Worm (Caenorhabditis elegans) whole organism, L2 larva: Measurements from ENCODE around the gene mct-6.

Source experiments
- ceh-82 ChIP-seq: fragments of 150-350 bp; optimal IDR thresholded peaks from 2 replicates; lab custom pipeline; 2014; ENCODE audit warnings: missing biosample characterization, missing genetic modification characterization
- egl-27 ChIP-seq: sonication (generic microtip); optimal IDR thresholded peaks from 3 replicates; lab custom pipeline; 2017; ENCODE audit warnings: missing biosample characterization, missing genetic modification reagents, missing genetic modification characterization
- elt-3 ChIP-seq: sonication (generic microtip); optimal IDR thresholded peaks from 2 replicates; lab custom pipeline; 2017; ENCODE audit warnings: missing biosample characterization, missing genetic modification characterization
- lin-39 ChIP-seq: fragments of 150-350 bp; optimal IDR thresholded peaks from 2 replicates; lab custom pipeline; 2014; ENCODE audit warnings: missing biosample characterization, missing genetic modification reagents, missing genetic modification characterization
- lsy-2 ChIP-seq, 2 experiments: fragments of 150-350 bp in 1 of 2; sonication (generic microtip) in 1 of 2; optimal IDR thresholded peaks; 2 replicates each; lab custom pipeline; 2014 to 2017; ENCODE audit warnings: missing biosample characterization in 2 of 2, missing genetic modification characterization in 2 of 2
- nhr-12 ChIP-seq: fragments of 150-350 bp; optimal IDR thresholded peaks from 2 replicates; lab custom pipeline; 2014; ENCODE audit warnings: missing biosample characterization, missing genetic modification characterization
- nhr-237 ChIP-seq: fragments of 150-350 bp; optimal IDR thresholded peaks from 2 replicates; lab custom pipeline; 2014; ENCODE audit warnings: missing biosample characterization, missing genetic modification characterization
- snpc-4 ChIP-seq: fragments of 150-350 bp; optimal IDR thresholded peaks from 2 replicates; lab custom pipeline; 2014; ENCODE audit warnings: missing biosample characterization, missing genetic modification characterization
- ztf-1 ChIP-seq: fragments of 200-800 bp; sonication (Bioruptor generic); conservative IDR thresholded peaks from 2 replicates; pipeline ENCODE4 v1.3.6; 2022; ENCODE audit warnings: missing genetic modification characterization, missing compliant biosample characterization

DNA sequence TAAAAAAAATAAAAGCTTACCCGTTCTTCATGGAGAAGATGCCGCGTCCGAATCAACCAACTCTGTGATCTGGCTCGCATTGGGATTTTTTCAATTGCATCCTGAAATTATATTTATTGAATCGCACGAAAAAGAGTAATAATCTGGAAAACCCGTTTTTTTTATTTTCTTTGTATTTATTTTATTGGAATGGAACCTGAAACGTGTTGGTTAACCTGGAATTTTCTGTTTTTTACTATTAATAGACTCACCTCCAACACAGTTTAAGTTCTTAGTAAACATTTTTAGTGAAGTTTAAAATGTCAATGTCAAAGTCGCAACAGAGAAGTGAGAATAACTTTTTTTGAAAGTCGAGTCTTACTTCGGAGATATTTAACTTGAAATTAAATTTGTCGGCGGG lies 48.0 kb upstream of the mct-6 start:
- TF ChIP-seq ztf-1 (GFP tag; lab: Robert Waterston, UW) = no peak
- no peak for TF ChIP-seq lin-39 (tag; lab: Kevin White, UChicago)
- no peak for TF ChIP-seq ceh-82 (tag; lab: Kevin White, UChicago)
- TF ChIP-seq nhr-12 (tag; lab: Kevin White, UChicago) = no peak
- no peak for TF ChIP-seq snpc-4 (tag; lab: Kevin White, UChicago)
- no peak for TF ChIP-seq lsy-2 (tag; optimal IDR thresholded peaks at IDR 0.05; lab: Kevin White, UChicago)
- no peak for TF ChIP-seq egl-27
- TF ChIP-seq nhr-237 (tag; lab: Kevin White, UChicago) = no peak
- TF ChIP-seq elt-3 = no peak
